Fruit fly (Drosophila melanogaster) whole organism, embryonic: Measurements from ENCODE around the gene CG12321.

Experiments
- Ada2b ChIP-seq: fragments of 200-800 bp; sonication (Bioruptor generic); IDR thresholded peaks from 2 replicates; pipeline ENCODE4 v1.3.6; 2022; ENCODE audit warnings: missing biosample characterization, missing genetic modification characterization
- Antp ChIP-seq: fragments of 200-800 bp; sonication (Bioruptor generic); optimal IDR thresholded peaks from 3 replicates; lab custom pipeline; 2016; ENCODE audit warnings: missing biosample characterization, missing genetic modification characterization
- Blimp-1 ChIP-seq: fragments of 200-800 bp; sonication (Bioruptor generic); optimal IDR thresholded peaks from 3 replicates; lab custom pipeline; 2018; ENCODE audit warnings: missing biosample characterization, missing genetic modification characterization, mild to moderate bottlenecking, moderate library complexity, missing genetic modification reagents
- CG10274 ChIP-seq: fragments of 200-800 bp; sonication (Bioruptor generic); optimal IDR thresholded peaks from 3 replicates; lab custom pipeline; 2017; ENCODE audit warnings: missing biosample characterization, mild to moderate bottlenecking, missing genetic modification characterization
- CG12071 ChIP-seq: fragments of 200-800 bp; sonication (Bioruptor generic); optimal IDR thresholded peaks from 3 replicates; lab custom pipeline; 2018; ENCODE audit warnings: missing biosample characterization, mild to moderate bottlenecking, missing genetic modification characterization
- CG12104 ChIP-seq: fragments of 200-800 bp; sonication (Bioruptor generic); optimal IDR thresholded peaks from 3 replicates; lab custom pipeline; 2016; ENCODE audit warnings: missing biosample characterization, missing genetic modification characterization
- CG1233 ChIP-seq: fragments of 200-800 bp; sonication (Bioruptor generic); optimal IDR thresholded peaks from 4 replicates; lab custom pipeline; 2018; ENCODE audit warnings: missing biosample characterization, mild to moderate bottlenecking, missing genetic modification characterization
- CG12744 ChIP-seq: fragments of 200-800 bp; sonication (Bioruptor generic); optimal IDR thresholded peaks from 2 replicates; lab custom pipeline; 2016; ENCODE audit warnings: missing biosample characterization, missing genetic modification characterization
- CG15073 ChIP-seq: fragments of 200-800 bp; sonication (Bioruptor generic); optimal IDR thresholded peaks from 2 replicates; lab custom pipeline; 2016; ENCODE audit warnings: missing biosample characterization, missing genetic modification characterization
- CG15514 ChIP-seq: fragments of 200-800 bp; sonication (Bioruptor generic); optimal IDR thresholded peaks from 3 replicates; lab custom pipeline; 2017; ENCODE audit warnings: missing biosample characterization, missing genetic modification characterization, mild to moderate bottlenecking, moderate library complexity, missing genetic modification reagents
- CG17829 ChIP-seq: fragments of 200-800 bp; optimal IDR thresholded peaks from 2 replicates; lab custom pipeline; 2019; ENCODE audit warnings: missing biosample characterization, mild to moderate bottlenecking, missing genetic modification characterization, moderate library complexity
- CG17912 ChIP-seq: fragments of 200-800 bp; sonication (Bioruptor generic); optimal IDR thresholded peaks from 2 replicates; lab custom pipeline; 2018; ENCODE audit warnings: missing biosample characterization, mild to moderate bottlenecking, missing genetic modification characterization
- CG2712 ChIP-seq: fragments of 200-800 bp; optimal IDR thresholded peaks from 3 replicates; lab custom pipeline; 2019; ENCODE audit warnings: missing biosample characterization, mild to moderate bottlenecking, missing genetic modification characterization, moderate library complexity
- CG32532 ChIP-seq: fragments of 200-800 bp; sonication (Bioruptor generic); IDR thresholded peaks from 2 replicates; pipeline ENCODE4 v1.3.6; 2022; ENCODE audit warnings: missing biosample characterization, missing genetic modification characterization
- CG32772 ChIP-seq: fragments of 200-800 bp; sonication (Bioruptor generic); IDR thresholded peaks from 2 replicates; pipeline ENCODE4 v1.3.6; 2022; ENCODE audit warnings: missing biosample characterization, missing genetic modification characterization
- CG4730 ChIP-seq: fragments of 200-800 bp; sonication (Bioruptor generic); IDR thresholded peaks from 2 replicates; pipeline ENCODE4 v1.3.6; 2022; ENCODE audit warnings: missing biosample characterization, missing genetic modification characterization
- CG6254 ChIP-seq: fragments of 200-800 bp; sonication (Bioruptor generic); optimal IDR thresholded peaks from 3 replicates; lab custom pipeline; 2017; ENCODE audit warnings: mild to moderate bottlenecking, missing biosample characterization, missing genetic modification reagents, missing genetic modification characterization
- CG7928 ChIP-seq: fragments of 200-800 bp; sonication (Bioruptor generic); optimal IDR thresholded peaks from 2 replicates; lab custom pipeline; 2017; ENCODE audit warnings: missing biosample characterization, mild to moderate bottlenecking, missing genetic modification characterization
- CG8281 ChIP-seq: fragments of 200-800 bp; sonication (Bioruptor generic); optimal IDR thresholded peaks from 2 replicates; lab custom pipeline; 2018; ENCODE audit warnings: missing biosample characterization, mild to moderate bottlenecking, missing genetic modification characterization, moderate library complexity
- CG9437 ChIP-seq: fragments of 200-800 bp; sonication (Bioruptor generic); optimal IDR thresholded peaks from 2 replicates; lab custom pipeline; 2018; ENCODE audit warnings: missing biosample characterization, mild to moderate bottlenecking, missing genetic modification characterization
- Deaf1 ChIP-seq: fragments of 200-800 bp; optimal IDR thresholded peaks from 3 replicates; lab custom pipeline; 2019; ENCODE audit warnings: missing biosample characterization, mild to moderate bottlenecking, missing genetic modification characterization, moderate library complexity
- Dll ChIP-seq: fragments of 200-800 bp; sonication (Bioruptor generic); IDR thresholded peaks from 4 replicates; pipeline ENCODE4 v1.3.6; 2022; ENCODE audit warnings: missing biosample characterization, missing genetic modification characterization; ENCODE audit not compliant: partially characterized antibody
- Eip74EF ChIP-seq, 2 experiments: fragments of 200-800 bp in 1 of 2; fragments of >200 bp in 1 of 2; sonication (Bioruptor generic) in 1 of 2; optimal IDR thresholded peaks; 2 replicates each; lab custom pipeline; 2017 to 2019; ENCODE audit warnings: missing biosample characterization in 2 of 2, missing genetic modification characterization in 2 of 2, mild to moderate bottlenecking in 1 of 2, moderate library complexity in 1 of 2
- GATAe ChIP-seq: fragments of 200-800 bp; sonication (Bioruptor generic); conservative IDR thresholded peaks from 2 replicates; pipeline ENCODE4 v1.3.6; 2022; ENCODE audit warnings: missing biosample characterization, missing genetic modification characterization
- HHEX ChIP-seq: fragments of 200-800 bp; sonication (Bioruptor generic); optimal IDR thresholded peaks from 3 replicates; lab custom pipeline; 2017; ENCODE audit warnings: missing biosample characterization, mild to moderate bottlenecking, missing genetic modification characterization, missing genetic modification reagents
- NFAT ChIP-seq: fragments of 200-800 bp; sonication (Bioruptor generic); IDR thresholded peaks from 2 replicates; pipeline ENCODE4 v1.3.6; 2022; ENCODE audit warnings: missing biosample characterization, missing genetic modification characterization
- Oaz ChIP-seq: fragments of 200-800 bp; sonication (Bioruptor generic); IDR thresholded peaks from 2 replicates; pipeline ENCODE4 v1.3.6; 2022; ENCODE audit warnings: missing biosample characterization, missing genetic modification characterization
- Vsx1 ChIP-seq: fragments of 200-800 bp; sonication (Bioruptor generic); optimal IDR thresholded peaks from 2 replicates; lab custom pipeline; 2017; ENCODE audit warnings: missing biosample characterization, mild to moderate bottlenecking, missing genetic modification characterization, missing genetic modification reagents
- ab ChIP-seq: fragments of 200-800 bp; sonication (Bioruptor generic); optimal IDR thresholded peaks from 2 replicates; lab custom pipeline; 2016; ENCODE audit warnings: missing biosample characterization, missing genetic modification characterization
- ase ChIP-seq: fragments of 200-800 bp; sonication (Bioruptor generic); IDR thresholded peaks from 3 replicates; pipeline ENCODE4 v1.3.6; 2022; ENCODE audit warnings: missing biosample characterization, missing genetic modification characterization
- bbx ChIP-seq: fragments of 200-800 bp; sonication (Bioruptor generic); IDR thresholded peaks from 2 replicates; pipeline ENCODE4 v1.3.6; 2022; ENCODE audit warnings: missing biosample characterization, missing genetic modification characterization; ENCODE audit not compliant: partially characterized antibody
- btn ChIP-seq: fragments of 200-800 bp; sonication (Bioruptor generic); optimal IDR thresholded peaks from 2 replicates; lab custom pipeline; 2016; ENCODE audit warnings: missing biosample characterization, missing genetic modification characterization
- chinmo ChIP-seq: fragments of 200-800 bp; sonication (Bioruptor generic); IDR thresholded peaks from 4 replicates; pipeline ENCODE4 v1.3.6; 2022; ENCODE audit warnings: missing biosample characterization, missing genetic modification characterization; ENCODE audit not compliant: partially characterized antibody
- crp ChIP-seq, 2 experiments: fragments of 200-800 bp; sonication (Bioruptor generic); optimal IDR thresholded peaks; 2 replicates in 1 of 2; 3 replicates in 1 of 2; lab custom pipeline; 2017; ENCODE audit warnings: missing biosample characterization in 2 of 2, missing genetic modification characterization in 2 of 2, mild to moderate bottlenecking in 1 of 2, moderate library complexity in 1 of 2
- cwo ChIP-seq: fragments of 200-800 bp; sonication (Bioruptor generic); optimal IDR thresholded peaks from 3 replicates; lab custom pipeline; 2017; ENCODE audit warnings: missing biosample characterization, missing genetic modification characterization, mild to moderate bottlenecking, moderate library complexity, missing genetic modification reagents
- exex ChIP-seq: fragments of 200-800 bp; sonication (Bioruptor generic); optimal IDR thresholded peaks from 4 replicates; lab custom pipeline; 2018; ENCODE audit warnings: missing biosample characterization, mild to moderate bottlenecking, missing genetic modification characterization, moderate library complexity
- fd102C ChIP-seq: fragments of 200-800 bp; sonication (Bioruptor generic); optimal IDR thresholded peaks from 2 replicates; lab custom pipeline; 2018; ENCODE audit warnings: missing biosample characterization, mild to moderate bottlenecking, missing genetic modification characterization, moderate library complexity
- hbn ChIP-seq: fragments of 200-800 bp; sonication (Bioruptor generic); IDR thresholded peaks from 2 replicates; pipeline ENCODE4 v1.3.6; 2022; ENCODE audit warnings: missing biosample characterization, missing genetic modification characterization; ENCODE audit not compliant: partially characterized antibody
- ind ChIP-seq: fragments of 200-800 bp; sonication (Bioruptor generic); optimal IDR thresholded peaks from 3 replicates; lab custom pipeline; 2016; ENCODE audit warnings: missing biosample characterization, missing genetic modification characterization
- mirr ChIP-seq: fragments of 200-800 bp; sonication (Bioruptor generic); optimal IDR thresholded peaks from 3 replicates; lab custom pipeline; 2018; ENCODE audit warnings: missing biosample characterization, mild to moderate bottlenecking, missing genetic modification characterization
- pita ChIP-seq: fragments of 200-800 bp; sonication (Bioruptor generic); optimal IDR thresholded peaks from 2 replicates; lab custom pipeline; 2017; ENCODE audit warnings: missing biosample characterization, mild to moderate bottlenecking, missing genetic modification characterization
- repo ChIP-seq: fragments of 200-800 bp; sonication (Bioruptor generic); optimal IDR thresholded peaks from 2 replicates; lab custom pipeline; 2016; ENCODE audit warnings: missing biosample characterization, missing genetic modification characterization
- row ChIP-seq: fragments of 200-800 bp; sonication (Bioruptor generic); IDR thresholded peaks from 3 replicates; pipeline ENCODE4 v1.3.6; 2022; ENCODE audit warnings: missing biosample characterization, missing genetic modification characterization
- stwl ChIP-seq: fragments of 200-800 bp; sonication (Bioruptor generic); optimal IDR thresholded peaks from 3 replicates; lab custom pipeline; 2018; ENCODE audit warnings: missing biosample characterization, mild to moderate bottlenecking, missing genetic modification characterization, moderate library complexity
- toy ChIP-seq: fragments of 200-800 bp; sonication (Bioruptor generic); IDR thresholded peaks from 2 replicates; pipeline ENCODE4 v1.3.6; 2022; ENCODE audit warnings: missing biosample characterization, missing genetic modification characterization
- tup ChIP-seq: fragments of 200-800 bp; sonication (Bioruptor generic); optimal IDR thresholded peaks from 2 replicates; lab custom pipeline; 2016; ENCODE audit warnings: missing biosample characterization, mild to moderate bottlenecking, missing genetic modification characterization, moderate library complexity
- twi ChIP-seq: fragments of 200-800 bp; optimal IDR thresholded peaks from 2 replicates; lab custom pipeline; 2019; ENCODE audit warnings: missing biosample characterization, mild to moderate bottlenecking, missing genetic modification characterization, moderate library complexity
- tx ChIP-seq: fragments of 200-800 bp; sonication (Bioruptor generic); optimal IDR thresholded peaks from 2 replicates; lab custom pipeline; 2016; ENCODE audit warnings: missing biosample characterization, missing genetic modification characterization
- vfl ChIP-seq: fragments of 200-800 bp; sonication (Bioruptor generic); optimal IDR thresholded peaks from 2 replicates; lab custom pipeline; 2016; ENCODE audit warnings: missing biosample characterization, missing genetic modification characterization

The CG12321 gene

dm6 chr3R:18196991-18197801, 8.7 kb upstream of the CG12321 start (continued):
- TF ChIP-seq hbn (GFP tag; lab: Robert Waterston, UW), result no peak
- peak; percentile 58 for TF ChIP-seq Deaf1
- TF ChIP-seq mirr (GFP tag; lab: Kevin White, UChicago), result no peak
- no peak for TF ChIP-seq chinmo (GFP tag; lab: Robert Waterston, UW)
- no peak for TF ChIP-seq Antp (GFP tag; lab: Kevin White, UChicago)
- TF ChIP-seq Ada2b (GFP tag; lab: Robert Waterston, UW), result no peak
- no peak for TF ChIP-seq CG4730
- no peak for TF ChIP-seq bbx
- TF ChIP-seq stwl (tag; lab: Kevin White, UChicago), result no peak
- TF ChIP-seq crp (GFP tag; optimal IDR thresholded peaks at IDR 0.05; lab: Kevin White, UChicago), result no peak
- peak; percentile 2 for TF ChIP-seq CG7928 (GFP tag; lab: Kevin White, UChicago)
- TF ChIP-seq Vsx1 (GFP tag; lab: Kevin White, UChicago), result no peak
- peak; percentile 42 for TF ChIP-seq tx
- no peak for TF ChIP-seq CG32772 (GFP tag; lab: Robert Waterston, UW)
- TF ChIP-seq CG17912 (GFP tag; lab: Kevin White, UChicago), result no peak
- TF ChIP-seq CG1233 (GFP tag; lab: Kevin White, UChicago), result peak; percentile 73
- no peak for TF ChIP-seq CG12744 (GFP tag; lab: Kevin White, UChicago)
- peak; percentile 51 for TF ChIP-seq ind
- no peak for TF ChIP-seq tup (GFP tag; lab: Kevin White, UChicago)
- TF ChIP-seq Blimp-1 (GFP tag; lab: Kevin White, UChicago), result peak; percentile 31
- TF ChIP-seq ase (GFP tag; lab: Robert Waterston, UW), result no peak
- TF ChIP-seq NFAT, result no peak
- TF ChIP-seq row, result no peak
- TF ChIP-seq Dll (GFP tag; lab: Robert Waterston, UW), result no peak
- no peak for TF ChIP-seq btn (GFP tag; lab: Kevin White, UChicago)
- peak; percentile 57 for TF ChIP-seq CG2712 (tag; lab: Kevin White, UChicago)
- TF ChIP-seq CG32532, result no peak
- no peak for TF ChIP-seq pita (GFP tag; lab: Kevin White, UChicago)
- no peak for TF ChIP-seq GATAe
- peak; percentile 50 for TF ChIP-seq CG17829 (tag; lab: Kevin White, UChicago)
- TF ChIP-seq twi (tag; lab: Kevin White, UChicago), result no peak
- TF ChIP-seq CG6254, result no peak
- TF ChIP-seq HHEX (GFP tag; lab: Kevin White, UChicago), result peak; percentile 50
- no peak for TF ChIP-seq Oaz
- peak; percentile 51 for TF ChIP-seq cwo (GFP tag; lab: Kevin White, UChicago)
- no peak for TF ChIP-seq CG15514 (GFP tag; lab: Kevin White, UChicago)
- peak; percentile 84 for TF ChIP-seq CG9437
- TF ChIP-seq CG8281 (tag; lab: Kevin White, UChicago), result peak; percentile 5
- TF ChIP-seq CG12071, result no peak
- no peak for TF ChIP-seq Eip74EF (GFP tag; optimal IDR thresholded peaks at IDR 0.05; lab: Kevin White, UChicago)
- peak; percentile 57 for TF ChIP-seq CG10274 (GFP tag; lab: Kevin White, UChicago)
- no peak for TF ChIP-seq repo (GFP tag; lab: Kevin White, UChicago)
- TF ChIP-seq vfl (GFP tag; lab: Kevin White, UChicago), result no peak
- TF ChIP-seq fd102C (GFP tag; lab: Kevin White, UChicago), result no peak
- no peak for TF ChIP-seq CG15073 (GFP tag; lab: Kevin White, UChicago)
- TF ChIP-seq exex (tag; lab: Kevin White, UChicago), result peak; percentile 19
- TF ChIP-seq CG12104 (GFP tag; lab: Kevin White, UChicago), result peak; percentile 59
- no peak for TF ChIP-seq toy
- no peak for TF ChIP-seq ab
